Fruit fly (Drosophila melanogaster) whole organism, embryonic: ENCODE data around the gene CG7366.

Experiments used
- Aef1 ChIP-seq: fragments of 200-800 bp; sonication (Bioruptor generic); IDR thresholded peaks from 3 replicates; pipeline ENCODE4 v1.3.6; 2022; ENCODE audit warnings: missing biosample characterization, missing genetic modification characterization
- Atf6 ChIP-seq: fragments of 200-800 bp; sonication (Bioruptor generic); IDR thresholded peaks from 2 replicates; pipeline ENCODE4 v1.3.6; 2022; ENCODE audit warnings: missing biosample characterization, missing genetic modification characterization
- BEAF-32 ChIP-seq: fragments of 200-800 bp; sonication (Bioruptor generic); optimal IDR thresholded peaks from 3 replicates; lab custom pipeline; 2017; ENCODE audit warnings: missing biosample characterization, missing genetic modification characterization, mild to moderate bottlenecking, moderate library complexity, missing genetic modification reagents
- CG10209 ChIP-seq: fragments of 200-800 bp; sonication (Bioruptor generic); optimal IDR thresholded peaks from 3 replicates; lab custom pipeline; 2017; ENCODE audit warnings: missing biosample characterization, mild to moderate bottlenecking, missing genetic modification characterization, missing genetic modification reagents
- CG11247 ChIP-seq: fragments of 200-800 bp; sonication (Bioruptor generic); IDR thresholded peaks from 2 replicates; pipeline ENCODE4 v1.3.6; 2022; ENCODE audit warnings: missing biosample characterization, missing genetic modification characterization
- CG12769 ChIP-seq: fragments of 200-800 bp; sonication (Bioruptor generic); optimal IDR thresholded peaks from 2 replicates; lab custom pipeline; 2019; ENCODE audit warnings: missing biosample characterization, mild to moderate bottlenecking, missing genetic modification characterization, moderate library complexity
- CG13287 ChIP-seq: fragments of 200-800 bp; sonication (Bioruptor generic); IDR thresholded peaks from 2 replicates; pipeline ENCODE4 v1.3.6; 2022; ENCODE audit warnings: missing biosample characterization, missing genetic modification characterization; ENCODE audit not compliant: partially characterized antibody
- CG14710 ChIP-seq: fragments of 200-800 bp; sonication (Bioruptor generic); optimal IDR thresholded peaks from 3 replicates; lab custom pipeline; 2019; ENCODE audit warnings: missing biosample characterization, mild to moderate bottlenecking, missing genetic modification characterization, moderate library complexity
- CG15514 ChIP-seq: fragments of 200-800 bp; sonication (Bioruptor generic); optimal IDR thresholded peaks from 3 replicates; lab custom pipeline; 2017; ENCODE audit warnings: missing biosample characterization, missing genetic modification characterization, mild to moderate bottlenecking, moderate library complexity, missing genetic modification reagents
- CG17361 ChIP-seq: fragments of 200-800 bp; sonication (Bioruptor generic); IDR thresholded peaks from 3 replicates; pipeline ENCODE4 v1.3.6; 2022; ENCODE audit warnings: missing biosample characterization, missing genetic modification characterization
- CG17912 ChIP-seq: fragments of 200-800 bp; sonication (Bioruptor generic); optimal IDR thresholded peaks from 2 replicates; lab custom pipeline; 2018; ENCODE audit warnings: missing biosample characterization, mild to moderate bottlenecking, missing genetic modification characterization
- CG18262 ChIP-seq: fragments of 200-800 bp; optimal IDR thresholded peaks from 3 replicates; lab custom pipeline; 2019; ENCODE audit warnings: missing biosample characterization, mild to moderate bottlenecking, missing genetic modification characterization, moderate library complexity
- CG3847 ChIP-seq: fragments of 200-800 bp; sonication (Bioruptor generic); IDR thresholded peaks from 2 replicates; pipeline ENCODE4 v1.3.6; 2022; ENCODE audit warnings: missing biosample characterization, missing genetic modification characterization
- CG4404 ChIP-seq: fragments of 200-800 bp; sonication (Bioruptor generic); IDR thresholded peaks from 2 replicates; pipeline ENCODE4 v1.3.6; 2022; ENCODE audit warnings: missing biosample characterization, missing genetic modification characterization
- CG4707 ChIP-seq: fragments of 200-800 bp; sonication (Bioruptor generic); optimal IDR thresholded peaks from 2 replicates; lab custom pipeline; 2018; ENCODE audit warnings: missing biosample characterization, mild to moderate bottlenecking, missing genetic modification characterization, moderate library complexity
- CG6272 ChIP-seq: fragments of 200-800 bp; sonication (Bioruptor generic); IDR thresholded peaks from 2 replicates; pipeline ENCODE4 v1.3.6; 2022; ENCODE audit warnings: missing biosample characterization, missing genetic modification characterization
- CG7372 ChIP-seq: fragments of 200-800 bp; sonication (Bioruptor generic); IDR thresholded peaks from 2 replicates; pipeline ENCODE4 v1.3.6; 2022; ENCODE audit warnings: missing biosample characterization, missing genetic modification characterization
- CG8089 ChIP-seq: fragments of 200-800 bp; sonication (Bioruptor generic); optimal IDR thresholded peaks from 3 replicates; lab custom pipeline; 2016; ENCODE audit warnings: missing biosample characterization, missing genetic modification characterization
- CG8944 ChIP-seq: fragments of 200-800 bp; sonication (Bioruptor generic); optimal IDR thresholded peaks from 3 replicates; lab custom pipeline; 2016; ENCODE audit warnings: missing biosample characterization, missing genetic modification characterization
- CG9727 ChIP-seq: fragments of 200-800 bp; sonication (Bioruptor generic); optimal IDR thresholded peaks from 3 replicates; lab custom pipeline; 2017; ENCODE audit warnings: missing biosample characterization, mild to moderate bottlenecking, missing genetic modification characterization
- D19B ChIP-seq: fragments of 200-800 bp; sonication (Bioruptor generic); optimal IDR thresholded peaks from 2 replicates; lab custom pipeline; 2017; ENCODE audit warnings: missing biosample characterization, mild to moderate bottlenecking, missing genetic modification characterization
- Dek ChIP-seq: fragments of 200-800 bp; sonication (Bioruptor generic); optimal IDR thresholded peaks from 3 replicates; lab custom pipeline; 2019; ENCODE audit warnings: missing biosample characterization, mild to moderate bottlenecking, missing genetic modification characterization, moderate library complexity
- Dref ChIP-seq: fragments of 200-800 bp; sonication (Bioruptor generic); IDR thresholded peaks from 2 replicates; pipeline ENCODE4 v1.3.6; 2022; ENCODE audit warnings: missing biosample characterization, missing genetic modification characterization
- E2f1 ChIP-seq: fragments of 200-800 bp; sonication (Bioruptor generic); IDR thresholded peaks from 2 replicates; pipeline ENCODE4 v1.3.6; 2022; ENCODE audit warnings: missing biosample characterization, missing genetic modification characterization
- Fer1 ChIP-seq: fragments of 200-800 bp; sonication (Bioruptor generic); optimal IDR thresholded peaks from 2 replicates; lab custom pipeline; 2017; ENCODE audit warnings: missing biosample characterization, mild to moderate bottlenecking, missing genetic modification characterization
- HmgZ ChIP-seq: fragments of 200-800 bp; sonication (Bioruptor generic); optimal IDR thresholded peaks from 2 replicates; lab custom pipeline; 2018; ENCODE audit warnings: missing biosample characterization, mild to moderate bottlenecking, missing genetic modification characterization
- Hmr ChIP-seq: fragments of 200-800 bp; sonication (Bioruptor generic); optimal IDR thresholded peaks from 3 replicates; lab custom pipeline; 2017; ENCODE audit warnings: mild to moderate bottlenecking, missing biosample characterization, missing genetic modification reagents, missing genetic modification characterization
- Lim3 ChIP-seq: fragments of 200-800 bp; sonication (Bioruptor generic); IDR thresholded peaks from 2 replicates; pipeline ENCODE4 v1.3.6; 2022; ENCODE audit warnings: missing biosample characterization, missing genetic modification characterization
- MBD-R2 ChIP-seq: fragments of 200-800 bp; sonication (Bioruptor generic); IDR thresholded peaks from 2 replicates; pipeline ENCODE4 v1.3.6; 2022; ENCODE audit warnings: missing biosample characterization, missing genetic modification characterization
- MESR4 ChIP-seq: fragments of 200-800 bp; sonication (Bioruptor generic); optimal IDR thresholded peaks from 2 replicates; lab custom pipeline; 2018; ENCODE audit warnings: missing biosample characterization, mild to moderate bottlenecking, missing genetic modification characterization, moderate library complexity
- Mad ChIP-seq: fragments of 200-800 bp; sonication (Bioruptor generic); optimal IDR thresholded peaks from 2 replicates; lab custom pipeline; 2016; ENCODE audit warnings: missing biosample characterization, missing genetic modification characterization
- Vsx1 ChIP-seq: fragments of 200-800 bp; sonication (Bioruptor generic); optimal IDR thresholded peaks from 2 replicates; lab custom pipeline; 2017; ENCODE audit warnings: missing biosample characterization, mild to moderate bottlenecking, missing genetic modification characterization, missing genetic modification reagents
- aop ChIP-seq: fragments of 200-800 bp; sonication (Bioruptor generic); IDR thresholded peaks from 2 replicates; pipeline ENCODE4 v1.3.6; 2022; ENCODE audit warnings: missing biosample characterization, missing genetic modification characterization
- ash1 ChIP-seq: fragments of 200-800 bp; sonication (Bioruptor generic); optimal IDR thresholded peaks from 2 replicates; lab custom pipeline; 2018; ENCODE audit warnings: missing biosample characterization, mild to moderate bottlenecking, missing genetic modification characterization
- bsh ChIP-seq, 2 experiments: fragments of 200-800 bp; sonication (Bioruptor generic); optimal IDR thresholded peaks; 2 replicates each; lab custom pipeline; 2017 to 2018; ENCODE audit warnings: mild to moderate bottlenecking in 2 of 2, missing biosample characterization in 2 of 2, missing genetic modification characterization in 2 of 2, moderate library complexity in 1 of 2
- cas ChIP-seq: fragments of 200-800 bp; sonication (Bioruptor generic); IDR thresholded peaks from 2 replicates; pipeline ENCODE4 v1.3.6; 2022; ENCODE audit warnings: missing biosample characterization, missing genetic modification characterization
- danr ChIP-seq: fragments of 200-800 bp; sonication (Bioruptor generic); IDR thresholded peaks from 2 replicates; pipeline ENCODE4 v1.3.6; 2022; ENCODE audit warnings: missing biosample characterization, missing genetic modification characterization
- dysf ChIP-seq: fragments of 200-800 bp; sonication (Bioruptor generic); IDR thresholded peaks from 3 replicates; pipeline ENCODE4 v1.3.6; 2022; ENCODE audit warnings: missing biosample characterization, missing genetic modification characterization
- exex ChIP-seq: fragments of 200-800 bp; sonication (Bioruptor generic); optimal IDR thresholded peaks from 4 replicates; lab custom pipeline; 2018; ENCODE audit warnings: missing biosample characterization, mild to moderate bottlenecking, missing genetic modification characterization, moderate library complexity
- fru ChIP-seq: fragments of >200 bp; optimal IDR thresholded peaks from 2 replicates; lab custom pipeline; 2017
- jigr1 ChIP-seq: fragments of 200-800 bp; sonication (Bioruptor generic); IDR thresholded peaks from 3 replicates; pipeline ENCODE4 v1.3.6; 2022; ENCODE audit warnings: missing biosample characterization, missing genetic modification characterization
- kah ChIP-seq: fragments of 200-800 bp; sonication (Bioruptor generic); optimal IDR thresholded peaks from 2 replicates; lab custom pipeline; 2018; ENCODE audit warnings: missing biosample characterization, mild to moderate bottlenecking, missing genetic modification characterization
- mld ChIP-seq: fragments of 200-800 bp; sonication (Bioruptor generic); IDR thresholded peaks from 3 replicates; pipeline ENCODE4 v1.3.6; 2022; ENCODE audit warnings: missing biosample characterization, missing genetic modification characterization; ENCODE audit not compliant: partially characterized antibody
- phol ChIP-seq: fragments of 200-800 bp; sonication (Bioruptor generic); optimal IDR thresholded peaks from 3 replicates; lab custom pipeline; 2018; ENCODE audit warnings: missing biosample characterization, mild to moderate bottlenecking, missing genetic modification characterization, moderate library complexity
- pzg ChIP-seq: fragments of 200-800 bp; sonication (Bioruptor generic); optimal IDR thresholded peaks from 3 replicates; lab custom pipeline; 2018; ENCODE audit warnings: missing biosample characterization, mild to moderate bottlenecking, missing genetic modification characterization, moderate library complexity
- rib ChIP-seq: fragments of 200-800 bp; sonication (Bioruptor generic); IDR thresholded peaks from 2 replicates; pipeline ENCODE4 v1.3.6; 2022; ENCODE audit warnings: missing biosample characterization, missing genetic modification characterization
- slbo ChIP-seq: fragments of 200-800 bp; sonication (Bioruptor generic); IDR thresholded peaks from 2 replicates; pipeline ENCODE4 v1.3.6; 2022; ENCODE audit warnings: missing biosample characterization, missing genetic modification characterization
- stwl ChIP-seq: fragments of 200-800 bp; sonication (Bioruptor generic); optimal IDR thresholded peaks from 3 replicates; lab custom pipeline; 2018; ENCODE audit warnings: missing biosample characterization, mild to moderate bottlenecking, missing genetic modification characterization, moderate library complexity
- tx ChIP-seq: fragments of 200-800 bp; sonication (Bioruptor generic); optimal IDR thresholded peaks from 2 replicates; lab custom pipeline; 2016; ENCODE audit warnings: missing biosample characterization, missing genetic modification characterization
- usp ChIP-seq: fragments of >200 bp; optimal IDR thresholded peaks from 2 replicates; lab custom pipeline; 2017; ENCODE audit warnings: missing biosample characterization, missing genetic modification characterization
- zen ChIP-seq: fragments of 200-800 bp; sonication (Bioruptor generic); optimal IDR thresholded peaks from 3 replicates; lab custom pipeline; 2018; ENCODE audit warnings: missing biosample characterization, mild to moderate bottlenecking, missing genetic modification characterization, moderate library complexity
- zfh1 ChIP-seq: fragments of 200-800 bp; sonication (Bioruptor generic); IDR thresholded peaks from 3 replicates; pipeline ENCODE4 v1.3.6; 2022; ENCODE audit warnings: missing biosample characterization, missing genetic modification characterization

CG7366 gene

DNA sequence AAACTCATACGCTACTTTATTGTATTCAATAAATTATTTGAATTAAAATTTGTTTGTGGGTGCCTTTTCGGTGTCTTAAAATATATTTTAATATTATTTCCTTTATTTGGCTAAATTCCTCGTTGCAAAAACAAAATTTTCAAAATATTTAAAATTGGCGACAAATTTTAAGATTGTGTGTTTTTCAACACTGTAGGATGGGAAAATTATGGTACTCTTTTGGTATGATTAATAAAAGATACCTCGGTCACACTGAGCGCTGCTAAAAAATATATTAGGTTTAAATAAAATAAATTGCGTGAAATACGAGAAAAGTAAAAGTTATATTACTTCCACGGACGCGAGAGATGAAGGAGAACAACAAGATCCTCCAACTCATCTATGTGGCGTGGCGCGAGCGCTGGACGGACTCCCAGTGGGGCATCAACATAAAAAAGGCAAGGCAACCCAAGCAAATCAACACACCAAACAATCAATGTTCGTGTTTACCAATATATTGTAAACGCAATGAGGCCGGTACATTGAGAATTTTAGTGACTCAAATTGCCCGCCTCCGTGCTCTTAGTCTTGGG is 11.1 kb downstream of the CG7366 start, which contains the start of gene MED24 (continued):
- TF ChIP-seq dysf (GFP tag; lab: Robert Waterston, UW) (no peak), CG7372 (no peak), E2f1 (GFP tag; lab: Robert Waterston, UW) (no peak), Vsx1 (no peak), danr (GFP tag; lab: Robert Waterston, UW) (no peak), CG18262 (tag; lab: Kevin White, UChicago) (no peak), slbo (GFP tag; lab: Robert Waterston, UW) (no peak), CG15514 (GFP tag; lab: Kevin White, UChicago) (peak; percentile 54), pzg (GFP tag; lab: Kevin White, UChicago) (peak; percentile 47), rib (GFP tag; lab: Robert Waterston, UW) (no peak), Atf6 (GFP tag; lab: Robert Waterston, UW) (no peak), phol (tag; lab: Kevin White, UChicago) (peak; percentile 27), mld (no peak), exex (tag; lab: Kevin White, UChicago) (no peak), MESR4 (GFP tag; lab: Kevin White, UChicago) (peak; percentile 59), CG11247 (no peak), CG10209 (GFP tag; lab: Kevin White, UChicago) (no peak), Aef1 (GFP tag; lab: Robert Waterston, UW) (no peak), CG13287 (no peak; the same call in 1 of the 2 replicates), tx (no peak), usp (GFP tag; lab: Kevin White, UChicago) (no peak), CG17361 (GFP tag; lab: Robert Waterston, UW) (no peak), CG9727 (GFP tag; lab: Kevin White, UChicago) (no peak), Hmr (GFP tag; lab: Kevin White, UChicago) (no peak), fru (lab: Kevin White, UChicago) (no peak), bsh (GFP tag; optimal IDR thresholded peaks at IDR 0.05; lab: Kevin White, UChicago) (no peak), Lim3 (GFP tag; lab: Robert Waterston, UW) (no peak), CG12769 (tag; lab: Kevin White, UChicago) (no peak), aop (GFP tag; lab: Robert Waterston, UW) (no peak), CG17912 (no peak), Mad (GFP tag; lab: Kevin White, UChicago) (no peak), CG4707 (GFP tag; lab: Kevin White, UChicago) (no peak), cas (GFP tag; lab: Robert Waterston, UW) (no peak), Dek (no peak), CG6272 (no peak), HmgZ (tag; lab: Kevin White, UChicago) (no peak), zfh1 (GFP tag; lab: Robert Waterston, UW) (no peak), MBD-R2 (peak; percentile 70), CG14710 (peak; percentile 38), ash1 (GFP tag; lab: Kevin White, UChicago) (no peak), Dref (GFP tag; lab: Robert Waterston, UW) (no peak), BEAF-32 (GFP tag; lab: Kevin White, UChicago) (peak; percentile 17), D19B (GFP tag; lab: Kevin White, UChicago) (no peak), kah (GFP tag; lab: Kevin White, UChicago) (no peak), CG3847 (GFP tag; lab: Robert Waterston, UW) (no peak), CG8944 (no peak), zen (peak; percentile 28), stwl (tag; lab: Kevin White, UChicago) (peak; percentile 82), CG8089 (GFP tag; lab: Kevin White, UChicago) (no peak), Fer1 (GFP tag; lab: Kevin White, UChicago) (peak; percentile 9), jigr1 (GFP tag; lab: Robert Waterston, UW) (no peak), CG4404 (GFP tag; lab: Robert Waterston, UW) (no peak)
